Worm (Caenorhabditis elegans) whole organism, young adult: ENCODE data around the gene F52H2.15.

Experiments used
- F55B11.4 ChIP-seq: sonication (generic microtip); optimal IDR thresholded peaks from 2 replicates; lab custom pipeline; 2016; ENCODE audit warnings: missing compliant biosample characterization, missing genetic modification characterization, borderline replicate concordance; ENCODE audit not compliant: insufficient read depth
- Y67H2A.10 ChIP-seq: fragments of 200-800 bp; sonication (Bioruptor generic); conservative IDR thresholded peaks from 2 replicates; pipeline ENCODE4 v1.3.6; 2022; ENCODE audit warnings: missing genetic modification reagents, missing genetic modification characterization, missing compliant biosample characterization
- hmg-20 ChIP-seq: fragments of 200-800 bp; sonication (Bioruptor generic); IDR thresholded peaks from 2 replicates; pipeline ENCODE4 v1.3.6; 2022; ENCODE audit warnings: missing genetic modification reagents, missing genetic modification characterization, missing compliant biosample characterization
- hsf-1 ChIP-seq: fragments of 200-800 bp; sonication (Bioruptor generic); IDR thresholded peaks from 2 replicates; pipeline ENCODE4 v1.3.6; 2022; ENCODE audit warnings: missing genetic modification reagents, missing genetic modification characterization, missing compliant biosample characterization
- madf-6 ChIP-seq: fragments of 200-800 bp; sonication (Bioruptor generic); IDR thresholded peaks from 2 replicates; pipeline ENCODE4 v1.3.6; 2022; ENCODE audit warnings: missing genetic modification reagents, missing genetic modification characterization, missing compliant biosample characterization
- pha-4 ChIP-seq: fragments of 150-350 bp; sonication (generic microtip); optimal IDR thresholded peaks from 2 replicates; lab custom pipeline; 2014; ENCODE audit warnings: missing biosample characterization, missing genetic modification reagents, missing genetic modification characterization
- rcor-1 ChIP-seq: fragments of 200-800 bp; sonication (Bioruptor generic); IDR thresholded peaks from 2 replicates; pipeline ENCODE4 v1.3.6; 2022; ENCODE audit warnings: missing genetic modification reagents, missing genetic modification characterization, missing compliant biosample characterization
- repo-1 ChIP-seq: sonication (generic microtip); optimal IDR thresholded peaks from 2 replicates; lab custom pipeline; 2017; ENCODE audit warnings: mild to moderate bottlenecking, missing genetic modification characterization, missing compliant biosample characterization

DNA sequence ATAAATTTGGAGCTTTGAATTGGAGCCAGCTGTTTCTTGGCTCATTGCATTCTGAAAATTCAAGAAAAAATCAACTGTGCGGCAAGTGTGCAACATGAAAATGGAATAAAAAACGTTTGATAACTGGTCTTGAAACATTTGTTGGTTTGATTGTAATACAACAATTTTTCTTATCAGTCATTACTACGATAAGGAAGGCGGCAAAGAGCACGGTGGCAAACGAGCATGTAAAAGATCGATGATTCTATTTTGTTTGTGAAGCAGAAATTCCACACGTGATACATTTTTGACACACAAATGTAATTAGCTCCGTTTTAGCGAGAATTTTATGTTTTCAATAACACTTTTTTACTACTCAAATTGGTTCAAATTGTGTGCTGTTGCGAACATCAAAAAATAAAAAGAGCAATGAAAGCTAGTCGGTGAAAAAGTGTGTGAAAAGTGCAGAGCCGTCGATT is 15.4 kb downstream of the F52H2.15 start, which contains the start of gene H01M10.1:
- TF ChIP-seq madf-6 (GFP tag; lab: Robert Waterston, UW) (no peak), hmg-20 (GFP tag; lab: Robert Waterston, UW) (no peak), pha-4 (tag; lab: Kevin White, UChicago) (no peak), hsf-1 (no peak), F55B11.4 (tag; lab: Kevin White, UChicago) (no peak), repo-1 (tag; lab: Kevin White, UChicago) (no peak), rcor-1 (GFP tag; lab: Robert Waterston, UW) (no peak), Y67H2A.10 (GFP tag; lab: Robert Waterston, UW) (no peak)
